Worm (Caenorhabditis elegans): ENCODE results near the gene asb-2.

The asb-2 gene

DNA sequence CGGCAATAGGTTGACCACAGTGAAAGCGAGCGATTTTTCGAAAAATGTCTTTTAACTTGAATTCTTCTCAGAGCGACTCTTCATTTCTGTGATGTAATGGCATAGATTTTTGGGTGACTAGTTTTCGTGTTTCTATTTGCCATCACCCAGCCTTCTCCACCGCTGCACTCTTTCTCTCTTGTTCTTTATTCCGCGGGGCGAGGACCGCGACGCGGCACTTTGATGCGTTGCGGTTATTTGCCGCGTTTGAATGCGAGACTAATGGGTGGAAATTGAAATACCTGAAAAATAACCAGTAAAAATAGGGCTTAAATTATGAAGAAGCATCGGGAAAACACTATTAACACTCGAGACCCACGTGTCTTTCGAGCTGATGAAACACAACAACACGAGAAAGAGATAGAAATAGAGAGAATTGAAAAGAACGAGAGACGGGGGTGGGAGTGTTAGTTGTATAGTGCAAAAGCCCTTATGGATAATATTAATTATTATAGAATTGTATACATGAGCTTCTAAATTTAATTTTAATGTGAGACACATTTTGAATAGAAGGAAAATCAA lies 34.6 kb downstream of the asb-2 start, which contains the start of gene dgk-2:
Gene dgk-2 (minus strand): TSS at position 281 of the 561 bp plus-strand sequence.
- TF ChIP-seq unc-62 (GFP tag; optimal IDR thresholded peaks at IDR 0.05) = no peak

DNA sequence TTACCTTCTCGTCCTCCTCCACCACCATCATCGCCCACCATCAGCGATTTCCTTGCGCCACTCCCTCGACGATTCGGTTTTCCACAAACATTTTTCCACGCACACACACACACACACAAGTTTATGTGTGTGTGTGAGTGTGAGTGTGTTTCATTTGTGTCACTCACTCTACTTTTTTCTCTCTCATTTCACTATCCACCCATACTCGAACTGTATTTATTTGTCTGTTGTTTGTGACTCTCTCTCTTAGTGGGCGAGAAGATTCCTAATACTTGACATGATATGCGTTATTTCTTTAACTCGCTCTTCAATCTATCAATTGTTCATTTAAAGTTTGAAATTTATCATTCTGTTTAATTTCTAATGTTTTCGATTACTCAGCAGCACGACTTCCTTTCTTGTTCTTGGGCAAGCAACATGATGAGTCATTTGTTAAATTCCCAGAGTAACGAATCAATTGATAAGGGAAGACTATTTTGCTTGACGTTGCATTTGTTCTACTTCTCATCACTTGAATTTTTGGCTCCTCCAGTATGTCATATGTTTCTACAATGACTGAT lies 37.6 kb downstream of the asb-2 start:
- TF ChIP-seq unc-62 (GFP tag; optimal IDR thresholded peaks at IDR 0.05) = no peak

- TF ChIP-seq unc-62 (GFP tag; optimal IDR thresholded peaks at IDR 0.05) = no peak
These were observed 38.6 kb downstream of the asb-2 start, which contains the start of gene rhi-1 for ce11 chrX:4508209-4508608. Gene rhi-1 (plus strand): TSS chrX:4508509.

ce11 chrX:4513657-4514143 lies 44.1 kb downstream of the asb-2 start, which contains the start of gene spr-3:
Gene spr-3 (plus strand): TSS chrX:4514093.
- TF ChIP-seq unc-62 (GFP tag; optimal IDR thresholded peaks at IDR 0.05) = no peak

- no peak for TF ChIP-seq unc-62 (GFP tag; optimal IDR thresholded peaks at IDR 0.05)
These were observed 47.2 kb downstream of the asb-2 start for ce11 chrX:4516758-4517157.

- TF ChIP-seq unc-62 (GFP tag; optimal IDR thresholded peaks at IDR 0.05) = no peak
These were observed 50.4 kb downstream of the asb-2 start for ce11 chrX:4519968-4520367.

Measured in whole organism, dauer.